Worm (Caenorhabditis elegans): ENCODE data around the gene C14B9.2.
A peak's percentile ranks its signal among the peaks of the same experiment; 100 is the strongest.

The C14B9.2 gene

ce11 chrIII:8154423-8154822, 21.0 kb downstream of the C14B9.2 start (continued):
- TF ChIP-seq mes-2 (tag; optimal IDR thresholded peaks at IDR 0.05; ENCODE audit: poor library complexity, severe bottlenecking) (no peak), hlh-30 (tag; optimal IDR thresholded peaks at IDR 0.05; ENCODE audit: insufficient read depth) (peak; percentile 25), nhr-28 (tag; optimal IDR thresholded peaks at IDR 0.05) (no peak), mxl-2 (GFP tag; conservative IDR thresholded peaks at IDR 0.05) (no peak), daf-16 (GFP tag; optimal IDR thresholded peaks at IDR 0.05) (no peak), daf-16 (tag; optimal IDR thresholded peaks at IDR 0.05) (peak; percentile 51), daf-8 (GFP tag; IDR thresholded peaks at IDR 0.05) (no peak), php-3 (GFP tag; IDR thresholded peaks at IDR 0.05) (peak; percentile 88; the same call in 1 of the 2 replicates), egl-43 (GFP tag; IDR thresholded peaks at IDR 0.05) (no peak), cey-2 (tag; optimal IDR thresholded peaks at IDR 0.05; ENCODE audit: borderline replicate concordance, insufficient read depth) (no peak), dpl-1 (GFP tag; optimal IDR thresholded peaks at IDR 0.05) (peak; percentile 22)

ce11 chrIII:8155166-8155565, 21.7 kb downstream of the C14B9.2 start, which contains the start of gene D2007.1:
Gene D2007.1, plus strand, starts transcription at chrIII:8155466.
- TF ChIP-seq mep-1 (tag; optimal IDR thresholded peaks at IDR 0.05) (peak; percentile 8), ceh-62 (tag; optimal IDR thresholded peaks at IDR 0.05) (no peak), lsy-2 (tag; optimal IDR thresholded peaks at IDR 0.05) (peak in 1 of 2 experiments; percentile 20), lin-15B (tag; optimal IDR thresholded peaks at IDR 0.05) (no peak), jun-1 (tag; optimal IDR thresholded peaks at IDR 0.05) (no peak), hlh-30 (tag; optimal IDR thresholded peaks at IDR 0.05; ENCODE audit: insufficient read depth) (peak; percentile 35), unc-62 (GFP tag; optimal IDR thresholded peaks at IDR 0.05 in 1 of 2) (peak in 1 of 2 experiments; percentile 42), unc-62 (tag; optimal IDR thresholded peaks at IDR 0.05) (no peak)

- 0 out of 2 replicates have a peak, but pooled peaks have one; percentile 32 for TF ChIP-seq madf-9 (GFP tag; conservative IDR thresholded peaks at IDR 0.05)
- TF ChIP-seq daf-16 (GFP tag; optimal IDR thresholded peaks at IDR 0.05): no peak
- peak; percentile 48 for TF ChIP-seq daf-16 (tag; optimal IDR thresholded peaks at IDR 0.05)
- peak; percentile 18 for TF ChIP-seq aha-1 (tag)
- TF ChIP-seq mdl-1 (tag; optimal IDR thresholded peaks at IDR 0.05): peak in 1 of 2 experiments; percentile 47
- TF ChIP-seq dmd-6 (GFP tag; IDR thresholded peaks at IDR 0.05): 0 out of 2 replicates have a peak, but pooled peaks have one; percentile 11
- TF ChIP-seq hif-1 (tag; optimal IDR thresholded peaks at IDR 0.05): peak in 1 of 2 experiments; percentile 19
- no peak for TF ChIP-seq arid-1 (GFP tag; conservative IDR thresholded peaks at IDR 0.05)
- TF ChIP-seq nhr-76 (tag; optimal IDR thresholded peaks at IDR 0.05): no peak
- peak in 1 of 2 experiments; percentile 38 for TF ChIP-seq lsy-2 (tag; optimal IDR thresholded peaks at IDR 0.05)
- TF ChIP-seq mxl-3 (GFP tag; optimal IDR thresholded peaks at IDR 0.05): peak; percentile 35
- TF ChIP-seq dpl-1 (GFP tag; optimal IDR thresholded peaks at IDR 0.05): peak; percentile 9
- no peak for TF ChIP-seq skn-1 (tag; optimal IDR thresholded peaks at IDR 0.05)
- TF ChIP-seq ama-1 (optimal IDR thresholded peaks at IDR 0.05): peak; percentile 20
- TF ChIP-seq mes-2 (tag; optimal IDR thresholded peaks at IDR 0.05; ENCODE audit: poor library complexity, severe bottlenecking): peak; percentile 74
- no peak for TF ChIP-seq ceh-32 (tag; optimal IDR thresholded peaks at IDR 0.05; ENCODE audit: poor library complexity)
- no peak for TF ChIP-seq nhr-6 (tag; optimal IDR thresholded peaks at IDR 0.05)
- TF ChIP-seq hlh-30 (tag; optimal IDR thresholded peaks at IDR 0.05; ENCODE audit: insufficient read depth): peak; percentile 79
- peak; percentile 39 for TF ChIP-seq hlh-11 (tag; optimal IDR thresholded peaks at IDR 0.05)
- TF ChIP-seq T20F7.1 (GFP tag; optimal IDR thresholded peaks at IDR 0.05): peak; percentile 7
- TF ChIP-seq attf-4 (tag; optimal IDR thresholded peaks at IDR 0.05): no peak
- TF ChIP-seq F49E8.2 (tag; optimal IDR thresholded peaks at IDR 0.05; ENCODE audit: borderline replicate concordance): no peak
- TF ChIP-seq F26F4.8 (GFP tag; conservative IDR thresholded peaks at IDR 0.05): no peak
- TF ChIP-seq daf-12 (tag; optimal IDR thresholded peaks at IDR 0.05): no peak
- TF ChIP-seq hmg-1.1 (GFP tag; IDR thresholded peaks at IDR 0.05): 0 out of 2 replicates have a peak, but pooled peaks have one; percentile 28
Measured at ce11 chrIII:8158140-8158786, 24.8 kb downstream of the C14B9.2 start, which contains the start of gene atg-13. Gene atg-13, minus strand, starts transcription at chrIII:8158190.
